Worm (Caenorhabditis elegans): ENCODE data around the gene F17E9.15.

F17E9.15 gene

ce11 chrIV:8302648-8303161 is 44.5 kb upstream of the F17E9.15 start:
- TF ChIP-seq rec-8 (tag; optimal IDR thresholded peaks at IDR 0.05) (no peak), snpc-1.1 (tag; optimal IDR thresholded peaks at IDR 0.05; ENCODE audit: insufficient read depth) (no peak), ztf-18 (tag; optimal IDR thresholded peaks at IDR 0.05) (no peak), nfyb-1 (GFP tag; IDR thresholded peaks at IDR 0.05) (no peak), hrde-1 (tag; optimal IDR thresholded peaks at IDR 0.05; ENCODE audit: borderline replicate concordance) (no peak), nfya-2 (GFP tag; IDR thresholded peaks at IDR 0.05) (no peak), snpc-1.3 (tag; optimal IDR thresholded peaks at IDR 0.05; ENCODE audit: insufficient read depth) (no peak), xnd-1 (tag; optimal IDR thresholded peaks at IDR 0.05) (no peak), lsy-27 (tag; optimal IDR thresholded peaks at IDR 0.05; ENCODE audit: borderline replicate concordance, insufficient read depth) (no peak), dpl-1 (GFP tag; optimal IDR thresholded peaks at IDR 0.05) (no peak), dpff-1 (tag; optimal IDR thresholded peaks at IDR 0.05) (no peak), ekl-4 (GFP tag; IDR thresholded peaks at IDR 0.05) (no peak)

- TF ChIP-seq atf-7 (tag; optimal IDR thresholded peaks at IDR 0.05) (no peak), snpc-3.4 (tag; optimal IDR thresholded peaks at IDR 0.05) (no peak), ama-1 (optimal IDR thresholded peaks at IDR 0.05) (no peak), ama-1 (GFP tag; optimal IDR thresholded peaks at IDR 0.05) (no peak), mxl-1 (tag; optimal IDR thresholded peaks at IDR 0.05) (no peak), F49E8.2 (tag; optimal IDR thresholded peaks at IDR 0.05; ENCODE audit: insufficient read depth) (no peak), C06A6.2 (GFP tag; conservative IDR thresholded peaks at IDR 0.05) (no peak), xnd-1 (tag; optimal IDR thresholded peaks at IDR 0.05) (no peak), let-526 (GFP tag; IDR thresholded peaks at IDR 0.05) (no peak), hsf-1 (GFP tag; IDR thresholded peaks at IDR 0.05) (no peak), repo-1 (tag; optimal IDR thresholded peaks at IDR 0.05) (no peak), tlf-1 (GFP tag; optimal IDR thresholded peaks at IDR 0.05) (no peak), lag-1 (GFP tag; IDR thresholded peaks at IDR 0.05) (no peak), somi-1 (GFP tag; optimal IDR thresholded peaks at IDR 0.05) (no peak), Y53F4B.3 (GFP tag; IDR thresholded peaks at IDR 0.05) (no peak), Y56A3A.18 (GFP tag; IDR thresholded peaks at IDR 0.05) (no peak), ztf-18 (tag; optimal IDR thresholded peaks at IDR 0.05) (no peak), ZK185.1 (tag; optimal IDR thresholded peaks at IDR 0.05; ENCODE audit: poor library complexity, severe bottlenecking) (no peak), nhr-90 (tag; optimal IDR thresholded peaks at IDR 0.05) (no peak), ztf-25 (GFP tag; IDR thresholded peaks at IDR 0.05) (no peak), hlh-26 (GFP tag; conservative IDR thresholded peaks at IDR 0.05) (no peak)
Measured at ce11 chrIV:8303668-8304067, 43.5 kb upstream of the F17E9.15 start, which contains the start of gene vha-5. vha-5 (plus strand) TSS chrIV:8303968.

ce11 chrIV:8307408-8307807 is 39.8 kb upstream of the F17E9.15 start:
- no peak for TF ChIP-seq unc-62 (GFP tag; optimal IDR thresholded peaks at IDR 0.05)
- TF ChIP-seq die-1 (tag; optimal IDR thresholded peaks at IDR 0.05), result no peak
- peak; percentile 59 for TF ChIP-seq repo-1 (tag; optimal IDR thresholded peaks at IDR 0.05)

- TF ChIP-seq snpc-1.1 (tag; optimal IDR thresholded peaks at IDR 0.05; ENCODE audit: insufficient read depth), result no peak
- no peak for TF ChIP-seq ztf-28 (GFP tag; IDR thresholded peaks at IDR 0.05)
- TF ChIP-seq nfya-1 (tag; optimal IDR thresholded peaks at IDR 0.05; ENCODE audit: borderline replicate concordance, insufficient read depth), result no peak
- no peak for TF ChIP-seq ZK185.1 (tag; optimal IDR thresholded peaks at IDR 0.05; ENCODE audit: poor library complexity, severe bottlenecking)
- TF ChIP-seq F49E8.2 (tag; optimal IDR thresholded peaks at IDR 0.05; ENCODE audit: insufficient read depth), result no peak
- TF ChIP-seq egl-18 (GFP tag; IDR thresholded peaks at IDR 0.05), result no peak
- TF ChIP-seq nhr-27 (tag; optimal IDR thresholded peaks at IDR 0.05), result no peak
- TF ChIP-seq die-1 (tag; optimal IDR thresholded peaks at IDR 0.05), result no peak
- TF ChIP-seq hlh-26 (GFP tag; conservative IDR thresholded peaks at IDR 0.05), result no peak
- TF ChIP-seq ccch-3 (GFP tag; optimal IDR thresholded peaks at IDR 0.05), result no peak
- no peak for TF ChIP-seq rpc-1 (optimal IDR thresholded peaks at IDR 0.05)
- TF ChIP-seq rpc-1 (tag; optimal IDR thresholded peaks at IDR 0.05), result no peak
- TF ChIP-seq lin-40 (tag; optimal IDR thresholded peaks at IDR 0.05), result no peak
- TF ChIP-seq tbp1 (GFP tag; optimal IDR thresholded peaks at IDR 0.05), result no peak
- no peak for TF ChIP-seq fkh-3 (tag; optimal IDR thresholded peaks at IDR 0.05)
- TF ChIP-seq ztf-18 (tag; optimal IDR thresholded peaks at IDR 0.05), result no peak
- TF ChIP-seq F23B12.7 (tag; optimal IDR thresholded peaks at IDR 0.05; ENCODE audit: insufficient read depth), result no peak
Measured at ce11 chrIV:8312105-8312504, 35.1 kb upstream of the F17E9.15 start.

All from whole organism, young adult.